Worm (Caenorhabditis elegans) whole organism, late embryonic: ENCODE measurements around the gene Y53G8AM.6.

Experiments
- K09A11.1 ChIP-seq: sonication (generic microtip); optimal IDR thresholded peaks from 2 replicates; lab custom pipeline; 2017; ENCODE audit warnings: antibody characterized with exemption, mild to moderate bottlenecking, missing genetic modification characterization, missing compliant biosample characterization; ENCODE audit not compliant: insufficient read depth
- Y22D7AL.16 ChIP-seq: sonication (generic microtip); optimal IDR thresholded peaks from 2 replicates; lab custom pipeline; 2016; ENCODE audit warnings: missing genetic modification characterization, missing compliant biosample characterization
- ama-1 ChIP-seq: fragments of 150-350 bp; optimal IDR thresholded peaks from 2 replicates; lab custom pipeline; 2014
- ceh-2 ChIP-seq: sonication (generic microtip); optimal IDR thresholded peaks from 2 replicates; lab custom pipeline; 2016; ENCODE audit warnings: missing genotype, missing genetic modification characterization, missing compliant biosample characterization
- ceh-34 ChIP-seq: sonication (generic microtip); optimal IDR thresholded peaks from 2 replicates; lab custom pipeline; 2016; ENCODE audit warnings: mild to moderate bottlenecking, missing genetic modification characterization, missing compliant biosample characterization
- elt-2 ChIP-seq: sonication (generic microtip); optimal IDR thresholded peaks from 2 replicates; lab custom pipeline; 2016; ENCODE audit warnings: missing genetic modification reagents, missing genetic modification characterization, missing compliant biosample characterization
- pag-3 ChIP-seq: sonication (generic microtip); optimal IDR thresholded peaks from 2 replicates; lab custom pipeline; 2016; ENCODE audit warnings: missing compliant biosample characterization, missing genetic modification characterization, borderline replicate concordance
- pros-1 ChIP-seq: fragments of 150-350 bp; optimal IDR thresholded peaks from 2 replicates; lab custom pipeline; 2014; ENCODE audit warnings: missing biosample characterization, missing genetic modification reagents, missing genetic modification characterization
- sox-2 ChIP-seq: fragments of 200-800 bp; sonication (Bioruptor generic); IDR thresholded peaks from 2 replicates; pipeline ENCODE4 v1.3.6; 2022; ENCODE audit warnings: missing genetic modification reagents, missing genetic modification characterization, missing compliant biosample characterization
- tbx-2 ChIP-seq: sonication (generic microtip); optimal IDR thresholded peaks from 2 replicates; lab custom pipeline; 2016; ENCODE audit warnings: missing genetic modification characterization, missing compliant biosample characterization
- unc-55 ChIP-seq: sonication (generic microtip); optimal IDR thresholded peaks from 2 replicates; lab custom pipeline; 2017; ENCODE audit warnings: missing biosample characterization, missing genetic modification reagents, missing genetic modification characterization
- ztf-16 ChIP-seq: sonication (generic microtip); optimal IDR thresholded peaks from 2 replicates; lab custom pipeline; 2017; ENCODE audit warnings: missing genetic modification characterization, missing compliant biosample characterization

ce11 chrIII:3304554-3304953 lies 45.0 kb upstream of the Y53G8AM.6 start:
- TF ChIP-seq elt-2, result no peak
- no peak for TF ChIP-seq ama-1 (lab: Kevin White, UChicago)
- no peak for TF ChIP-seq ceh-2 (tag; lab: Kevin White, UChicago)
- TF ChIP-seq pros-1, result no peak
- no peak for TF ChIP-seq sox-2 (GFP tag; lab: Robert Waterston, UW)
- TF ChIP-seq unc-55, result peak; percentile 10
- no peak for TF ChIP-seq pag-3
- TF ChIP-seq K09A11.1 (tag; lab: Kevin White, UChicago), result no peak
- TF ChIP-seq ztf-16 (tag; lab: Kevin White, UChicago), result no peak
- TF ChIP-seq ceh-34 (tag; lab: Kevin White, UChicago), result no peak
- no peak for TF ChIP-seq tbx-2 (tag; lab: Kevin White, UChicago)
- TF ChIP-seq Y22D7AL.16 (tag; lab: Kevin White, UChicago), result no peak
